Fruit fly (Drosophila melanogaster) whole organism, prepupa: ENCODE results near the gene larp.

ENCODE experiments used
- Blimp-1 ChIP-seq: fragments of 200-800 bp; sonication (Bioruptor generic); optimal IDR thresholded peaks from 3 replicates; lab custom pipeline; 2017; ENCODE audit warnings: missing biosample characterization, missing genetic modification characterization, mild to moderate bottlenecking, moderate library complexity, missing genetic modification reagents
- CG10631 ChIP-seq: fragments of 200-800 bp; sonication (Bioruptor generic); optimal IDR thresholded peaks from 2 replicates; lab custom pipeline; 2016; ENCODE audit warnings: missing biosample characterization, missing genetic modification characterization
- CG10669 ChIP-seq: fragments of 200-800 bp; sonication (Bioruptor generic); optimal IDR thresholded peaks from 3 replicates; lab custom pipeline; 2018; ENCODE audit warnings: missing biosample characterization, mild to moderate bottlenecking, missing genetic modification characterization, moderate library complexity
- CG11762 ChIP-seq: fragments of 200-800 bp; sonication (Bioruptor generic); optimal IDR thresholded peaks from 3 replicates; lab custom pipeline; 2016; ENCODE audit warnings: missing biosample characterization, missing genetic modification characterization; ENCODE audit not compliant: insufficient read depth
- CG11902 ChIP-seq: fragments of 200-800 bp; sonication (Bioruptor generic); optimal IDR thresholded peaks from 3 replicates; lab custom pipeline; 2016; ENCODE audit warnings: missing biosample characterization, missing genetic modification characterization
- CG15336 ChIP-seq: fragments of 200-800 bp; sonication (Bioruptor generic); IDR thresholded peaks from 2 replicates; pipeline ENCODE4 v1.3.6; 2022; ENCODE audit warnings: missing biosample characterization, missing genetic modification characterization
- CG1621 ChIP-seq: fragments of 200-800 bp; sonication (Bioruptor generic); optimal IDR thresholded peaks from 3 replicates; lab custom pipeline; 2018; ENCODE audit warnings: missing biosample characterization, mild to moderate bottlenecking, missing genetic modification characterization
- CG32006 ChIP-seq: fragments of 200-800 bp; sonication (Bioruptor generic); optimal IDR thresholded peaks from 3 replicates; lab custom pipeline; 2017; ENCODE audit warnings: missing biosample characterization, mild to moderate bottlenecking, missing genetic modification characterization
- CG34406 ChIP-seq: fragments of 200-800 bp; sonication (Bioruptor generic); optimal IDR thresholded peaks from 3 replicates; lab custom pipeline; 2016; ENCODE audit warnings: missing biosample characterization, missing genetic modification characterization
- CG3919 ChIP-seq: fragments of 200-800 bp; sonication (Bioruptor generic); optimal IDR thresholded peaks from 3 replicates; lab custom pipeline; 2016; ENCODE audit warnings: missing biosample characterization, missing genetic modification characterization
- CG4318 ChIP-seq: fragments of 200-800 bp; sonication (Bioruptor generic); optimal IDR thresholded peaks from 3 replicates; lab custom pipeline; 2017; ENCODE audit warnings: missing biosample characterization, mild to moderate bottlenecking, missing genetic modification characterization
- CG6276 ChIP-seq: fragments of 200-800 bp; sonication (Bioruptor generic); optimal IDR thresholded peaks from 2 replicates; lab custom pipeline; 2017; ENCODE audit warnings: missing biosample characterization, mild to moderate bottlenecking, missing genetic modification characterization
- CG6808 ChIP-seq: fragments of 200-800 bp; sonication (Bioruptor generic); optimal IDR thresholded peaks from 3 replicates; lab custom pipeline; 2017; ENCODE audit warnings: missing biosample characterization, missing genetic modification characterization, mild to moderate bottlenecking, moderate library complexity, missing genetic modification reagents
- CG6854 ChIP-seq: fragments of 200-800 bp; sonication (Bioruptor generic); optimal IDR thresholded peaks from 2 replicates; lab custom pipeline; 2017; ENCODE audit warnings: missing biosample characterization, mild to moderate bottlenecking, missing genetic modification characterization
- CG7368 ChIP-seq: fragments of 200-800 bp; sonication (Bioruptor generic); optimal IDR thresholded peaks from 3 replicates; lab custom pipeline; 2016; ENCODE audit warnings: missing biosample characterization, missing genetic modification characterization
- CG8319 ChIP-seq: fragments of 200-800 bp; sonication (Bioruptor generic); optimal IDR thresholded peaks from 3 replicates; lab custom pipeline; 2016; ENCODE audit warnings: missing biosample characterization, missing genetic modification characterization
- Eip75B ChIP-seq: fragments of 200-800 bp; sonication (Bioruptor generic); optimal IDR thresholded peaks from 3 replicates; lab custom pipeline; 2016; ENCODE audit warnings: missing biosample characterization, missing genetic modification characterization
- Eip78C ChIP-seq: fragments of 200-800 bp; sonication (Bioruptor generic); peaks from one replicate; lab custom pipeline; 2016; ENCODE audit warnings: missing biosample characterization, missing genetic modification characterization
- Eip93F ChIP-seq: fragments of 200-800 bp; sonication (Bioruptor generic); optimal IDR thresholded peaks from 2 replicates; lab custom pipeline; 2016; ENCODE audit warnings: missing biosample characterization, mild to moderate bottlenecking, missing genetic modification characterization
- Ets21C ChIP-seq: fragments of 200-800 bp; sonication (Bioruptor generic); optimal IDR thresholded peaks from 3 replicates; lab custom pipeline; 2016; ENCODE audit warnings: missing biosample characterization, missing genetic modification characterization
- Gug ChIP-seq: fragments of 200-800 bp; sonication (Bioruptor generic); IDR thresholded peaks from 2 replicates; pipeline ENCODE4 v1.3.6; 2022; ENCODE audit warnings: missing biosample characterization, missing genetic modification characterization
- Hr4 ChIP-seq: fragments of 200-800 bp; sonication (Bioruptor generic); optimal IDR thresholded peaks from 3 replicates; lab custom pipeline; 2016; ENCODE audit warnings: missing biosample characterization, missing genetic modification characterization
- Lpt ChIP-seq: fragments of 200-800 bp; sonication (Bioruptor generic); optimal IDR thresholded peaks from 3 replicates; lab custom pipeline; 2016; ENCODE audit warnings: missing biosample characterization, missing genetic modification characterization
- OdsH ChIP-seq: fragments of 200-800 bp; sonication (Bioruptor generic); optimal IDR thresholded peaks from 3 replicates; lab custom pipeline; 2016; ENCODE audit warnings: missing biosample characterization, missing genetic modification characterization
- Smox ChIP-seq: fragments of 200-800 bp; sonication (Bioruptor generic); optimal IDR thresholded peaks from 3 replicates; lab custom pipeline; 2016; ENCODE audit warnings: missing biosample characterization, missing genetic modification characterization
- Sox102F ChIP-seq: fragments of 200-800 bp; sonication (Bioruptor generic); optimal IDR thresholded peaks from 2 replicates; lab custom pipeline; 2016; ENCODE audit warnings: missing biosample characterization, mild to moderate bottlenecking, missing genetic modification characterization
- Sox14 ChIP-seq: fragments of 200-800 bp; sonication (Bioruptor generic); optimal IDR thresholded peaks from 3 replicates; lab custom pipeline; 2016; ENCODE audit warnings: missing biosample characterization, missing genetic modification characterization
- Sox15 ChIP-seq: fragments of 200-800 bp; sonication (Bioruptor generic); optimal IDR thresholded peaks from 3 replicates; lab custom pipeline; 2016; ENCODE audit warnings: missing biosample characterization, missing genetic modification characterization
- acj6 ChIP-seq: fragments of 200-800 bp; sonication (Bioruptor generic); optimal IDR thresholded peaks from 3 replicates; lab custom pipeline; 2016; ENCODE audit warnings: missing biosample characterization, missing genetic modification characterization
- dsx ChIP-seq: fragments of 200-800 bp; optimal IDR thresholded peaks from 3 replicates; lab custom pipeline; 2019; ENCODE audit warnings: missing biosample characterization, mild to moderate bottlenecking, missing genetic modification characterization, moderate library complexity; ENCODE audit not compliant: poor library complexity, severe bottlenecking
- eg ChIP-seq: fragments of 200-800 bp; sonication (Bioruptor generic); IDR thresholded peaks from 3 replicates; pipeline ENCODE4 v1.3.6; 2022; ENCODE audit warnings: missing biosample characterization, missing genetic modification characterization
- esn ChIP-seq: fragments of 200-800 bp; sonication (Bioruptor generic); optimal IDR thresholded peaks from 2 replicates; lab custom pipeline; 2016; ENCODE audit warnings: missing biosample characterization, mild to moderate bottlenecking, missing genetic modification characterization, moderate library complexity
- fd59A ChIP-seq: fragments of 200-800 bp; sonication (Bioruptor generic); optimal IDR thresholded peaks from 2 replicates; lab custom pipeline; 2017; ENCODE audit warnings: missing biosample characterization, mild to moderate bottlenecking, missing genetic modification characterization, missing genetic modification reagents
- fkh ChIP-seq: fragments of 200-800 bp; sonication (Bioruptor generic); optimal IDR thresholded peaks from 3 replicates; lab custom pipeline; 2017; ENCODE audit warnings: missing biosample characterization, mild to moderate bottlenecking, missing genetic modification characterization, moderate library complexity
- lz ChIP-seq: fragments of 200-800 bp; sonication (Bioruptor generic); optimal IDR thresholded peaks from 3 replicates; lab custom pipeline; 2016; ENCODE audit warnings: missing biosample characterization, missing genetic modification characterization
- pdm3 ChIP-seq: fragments of 200-800 bp; sonication (Bioruptor generic); optimal IDR thresholded peaks from 3 replicates; lab custom pipeline; 2016; ENCODE audit warnings: missing biosample characterization, missing genetic modification characterization
- salr ChIP-seq, 2 experiments: fragments of 200-800 bp; sonication (Bioruptor generic); optimal IDR thresholded peaks; 3 replicates each; lab custom pipeline; 2016 to 2018; ENCODE audit warnings: missing biosample characterization in 2 of 2, missing genetic modification characterization in 2 of 2, mild to moderate bottlenecking in 1 of 2
- spab ChIP-seq: fragments of 200-800 bp; sonication (Bioruptor generic); optimal IDR thresholded peaks from 2 replicates; lab custom pipeline; 2017; ENCODE audit warnings: missing biosample characterization, mild to moderate bottlenecking, missing genetic modification characterization, missing genetic modification reagents
- svp ChIP-seq: fragments of 200-800 bp; sonication (Bioruptor generic); peaks from one replicate; lab custom pipeline; 2016; ENCODE audit warnings: missing biosample characterization, missing genetic modification characterization
- topi ChIP-seq: fragments of 200-800 bp; sonication (Bioruptor generic); optimal IDR thresholded peaks from 3 replicates; lab custom pipeline; 2016; ENCODE audit warnings: missing biosample characterization, missing genetic modification characterization
- vri ChIP-seq: fragments of 200-800 bp; sonication (Bioruptor generic); optimal IDR thresholded peaks from 3 replicates; lab custom pipeline; 2016; ENCODE audit warnings: missing biosample characterization, mild to moderate bottlenecking, missing genetic modification characterization

The larp gene

DNA sequence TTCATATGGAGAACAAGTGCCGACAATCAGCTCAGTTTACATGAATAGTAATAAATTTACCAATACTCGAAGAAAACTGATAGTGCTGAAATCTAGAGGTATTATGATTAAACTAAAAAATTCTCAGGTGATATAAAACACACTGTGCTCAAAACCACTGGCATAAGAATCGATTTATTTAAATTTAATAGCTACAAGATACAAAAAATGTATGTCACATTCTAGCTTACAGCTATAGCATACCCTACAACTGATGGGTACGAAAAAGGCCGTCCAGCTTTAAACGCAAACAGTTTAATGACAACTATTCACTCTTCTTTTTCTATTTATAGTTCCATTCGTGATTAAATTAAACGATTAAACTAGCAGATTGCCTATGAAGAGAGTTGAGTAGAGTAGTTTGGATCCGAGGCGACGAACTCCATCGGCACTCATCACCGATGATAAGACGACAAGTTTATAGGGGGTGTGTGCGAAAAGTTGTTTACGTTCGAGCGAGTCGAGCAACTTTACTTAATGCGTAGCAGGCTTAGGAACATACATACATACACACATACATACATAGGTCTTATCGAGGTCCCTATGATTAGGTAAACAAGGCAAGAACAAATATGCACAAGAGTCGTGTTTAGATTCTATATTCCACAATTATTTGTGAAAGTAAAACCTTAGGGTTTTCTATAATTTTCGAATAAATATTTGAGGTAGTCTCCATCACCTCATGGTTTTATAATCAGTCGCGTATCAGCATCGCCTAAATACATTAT, 7.3 kb downstream of the larp start (continued):
- peak; percentile 93 for TF ChIP-seq eg
- no peak for TF ChIP-seq CG11902
- TF ChIP-seq topi, result peak; percentile 44
- no peak for TF ChIP-seq Eip93F (GFP tag; lab: Kevin White, UChicago)
- no peak for TF ChIP-seq vri (GFP tag; lab: Kevin White, UChicago)
- TF ChIP-seq Sox14 (GFP tag; lab: Kevin White, UChicago), result peak; percentile 80
- TF ChIP-seq CG11762 (GFP tag; lab: Kevin White, UChicago), result peak; percentile 63
- TF ChIP-seq CG1621 (tag; lab: Kevin White, UChicago), result peak; percentile 74
- peak; percentile 86 for TF ChIP-seq CG15336 (GFP tag; lab: Robert Waterston, UW)
- no peak for TF ChIP-seq Sox102F (GFP tag; lab: Kevin White, UChicago)
- peak; percentile 65 for TF ChIP-seq Eip75B
- TF ChIP-seq CG32006 (GFP tag; lab: Kevin White, UChicago), result peak; percentile 91
- peak; percentile 83 for TF ChIP-seq acj6 (GFP tag; lab: Kevin White, UChicago)
- peak; percentile 88 for TF ChIP-seq Eip78C (GFP tag; lab: Kevin White, UChicago)
- TF ChIP-seq lz (GFP tag; lab: Kevin White, UChicago), result peak; percentile 26
- TF ChIP-seq Blimp-1, result no peak

DNA sequence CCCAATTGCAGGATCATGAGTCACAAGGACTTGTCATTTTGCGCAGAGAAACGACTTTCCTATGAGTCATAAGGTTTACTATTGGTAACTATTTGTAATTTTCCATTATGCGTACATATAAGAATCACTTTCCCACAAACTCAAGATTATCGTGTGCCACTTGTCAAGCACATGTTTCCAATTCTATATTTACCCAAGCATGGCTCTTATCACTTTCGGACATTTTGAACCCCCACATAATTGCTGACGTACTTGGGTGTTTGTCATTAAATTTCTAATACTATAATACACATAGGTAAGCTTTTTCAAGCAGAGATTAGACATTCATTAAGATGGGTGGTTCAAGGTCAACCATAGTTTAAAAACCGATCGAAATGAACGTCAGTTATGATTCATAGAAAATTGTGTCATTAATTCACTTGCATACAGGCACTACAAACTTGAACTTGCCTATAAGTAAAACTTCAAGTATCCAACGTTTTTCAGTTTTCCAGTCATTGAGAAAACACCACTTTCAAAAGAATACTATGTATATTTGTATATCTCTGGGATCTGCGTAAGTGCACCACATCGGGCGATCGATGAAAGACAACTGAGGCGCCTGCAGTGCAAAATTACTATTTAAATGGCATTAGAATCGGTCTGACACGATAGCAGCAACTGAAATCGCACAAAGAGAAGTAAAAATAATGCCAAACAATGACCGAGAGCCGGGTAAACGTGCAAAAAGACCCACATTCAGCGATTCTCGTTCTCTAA, 8.4 kb downstream of the larp start:
- TF ChIP-seq Eip93F (GFP tag; lab: Kevin White, UChicago) (no peak), svp (GFP tag; lab: Kevin White, UChicago) (peak; percentile 61), Gug (GFP tag; lab: Robert Waterston, UW) (no peak), CG7368 (no peak), salr (GFP tag; optimal IDR thresholded peaks at IDR 0.05; lab: Kevin White, UChicago) (no peak), CG34406 (no peak), fkh (GFP tag; lab: Kevin White, UChicago) (peak; percentile 28), Ets21C (GFP tag; lab: Kevin White, UChicago) (no peak)

DNA sequence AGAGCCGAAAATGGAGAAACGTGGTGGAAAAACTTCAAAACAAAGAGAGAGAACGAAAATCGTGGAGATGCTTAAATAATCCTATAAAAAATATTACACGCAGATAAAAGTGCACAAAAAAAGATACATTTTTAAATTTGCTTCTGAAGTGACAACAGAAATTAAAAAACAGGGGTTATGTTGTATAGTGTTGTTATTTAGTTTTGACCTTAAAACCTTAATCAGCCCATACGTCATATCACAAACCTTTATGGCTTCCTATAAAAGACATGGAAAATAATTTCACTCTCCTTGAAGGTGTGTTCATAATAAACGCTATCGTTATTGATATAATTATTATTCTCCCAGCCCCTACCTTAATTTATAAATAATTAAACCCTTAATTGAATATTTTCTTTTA, 9.1 kb downstream of the larp start:
- no peak for TF ChIP-seq fkh (GFP tag; lab: Kevin White, UChicago)
- TF ChIP-seq Eip93F (GFP tag; lab: Kevin White, UChicago), result no peak
- TF ChIP-seq Gug (GFP tag; lab: Robert Waterston, UW), result no peak
- peak; percentile 36 for TF ChIP-seq Sox15 (GFP tag; lab: Kevin White, UChicago)
- TF ChIP-seq CG6808 (GFP tag; lab: Kevin White, UChicago), result no peak
- TF ChIP-seq pdm3, result peak; percentile 48
- peak; percentile 28 for TF ChIP-seq CG10669
- TF ChIP-seq CG15336 (GFP tag; lab: Robert Waterston, UW), result no peak
- TF ChIP-seq salr (GFP tag; optimal IDR thresholded peaks at IDR 0.05; lab: Kevin White, UChicago), result no peak
- peak; percentile 31 for TF ChIP-seq lz (GFP tag; lab: Kevin White, UChicago)
- TF ChIP-seq acj6 (GFP tag; lab: Kevin White, UChicago), result peak; percentile 40
- TF ChIP-seq CG3919 (GFP tag; lab: Kevin White, UChicago), result peak; percentile 37
- TF ChIP-seq Blimp-1, result no peak
- TF ChIP-seq CG11902, result no peak
- TF ChIP-seq Lpt, result no peak
- no peak for TF ChIP-seq CG6854 (GFP tag; lab: Kevin White, UChicago)
- peak; percentile 45 for TF ChIP-seq Hr4 (GFP tag; lab: Kevin White, UChicago)
- no peak for TF ChIP-seq fd59A (GFP tag; lab: Kevin White, UChicago)
- no peak for TF ChIP-seq vri (GFP tag; lab: Kevin White, UChicago)
- peak; percentile 38 for TF ChIP-seq CG32006 (GFP tag; lab: Kevin White, UChicago)
- TF ChIP-seq Sox14 (GFP tag; lab: Kevin White, UChicago), result peak; percentile 20
- TF ChIP-seq CG34406, result peak; percentile 47
- TF ChIP-seq svp (GFP tag; lab: Kevin White, UChicago), result peak; percentile 71
- TF ChIP-seq Eip78C (GFP tag; lab: Kevin White, UChicago), result peak; percentile 92
- no peak for TF ChIP-seq Ets21C (GFP tag; lab: Kevin White, UChicago)
- no peak for TF ChIP-seq eg
- TF ChIP-seq CG1621 (tag; lab: Kevin White, UChicago), result no peak
- no peak for TF ChIP-seq CG6276 (GFP tag; lab: Kevin White, UChicago)
- peak; percentile 54 for TF ChIP-seq Smox (GFP tag; lab: Kevin White, UChicago)
- TF ChIP-seq esn (GFP tag; lab: Kevin White, UChicago), result peak; percentile 55
- TF ChIP-seq spab, result no peak
- peak; percentile 36 for TF ChIP-seq topi
- no peak for TF ChIP-seq CG11762 (GFP tag; lab: Kevin White, UChicago)
- TF ChIP-seq dsx (GFP tag; lab: Kevin White, UChicago), result no peak
- no peak for TF ChIP-seq CG10631
- peak; percentile 49 for TF ChIP-seq OdsH
- TF ChIP-seq CG4318 (GFP tag; lab: Kevin White, UChicago), result no peak
- TF ChIP-seq CG8319 (GFP tag; lab: Kevin White, UChicago), result peak; percentile 32
